Worm (Caenorhabditis elegans) whole organism, L1 larva: ENCODE data around the gene scc-1.

Experiments
- dpl-1 ChIP-seq, 3 experiments: fragments of 150-350 bp in 2 of 3; sonication (generic microtip) in 1 of 3; optimal IDR thresholded peaks; 2 replicates each; lab custom pipeline; 2014 to 2017; ENCODE audit warnings: missing biosample characterization in 3 of 3, missing genetic modification characterization in 3 of 3, missing genetic modification reagents in 3 of 3
- elt-3 ChIP-seq, 6 experiments: fragments of 150-350 bp in 1 of 6; sonication (generic microtip); optimal IDR thresholded peaks; 2 replicates each; lab custom pipeline; 2017 to 2018; ENCODE audit warnings: missing biosample characterization in 6 of 6, missing genetic modification characterization in 6 of 6, inconsistent platforms in 1 of 6
- nhr-11 ChIP-seq: fragments of 150-350 bp; optimal IDR thresholded peaks from 2 replicates; lab custom pipeline; 2014; ENCODE audit warnings: missing biosample characterization, missing genetic modification characterization

DNA sequence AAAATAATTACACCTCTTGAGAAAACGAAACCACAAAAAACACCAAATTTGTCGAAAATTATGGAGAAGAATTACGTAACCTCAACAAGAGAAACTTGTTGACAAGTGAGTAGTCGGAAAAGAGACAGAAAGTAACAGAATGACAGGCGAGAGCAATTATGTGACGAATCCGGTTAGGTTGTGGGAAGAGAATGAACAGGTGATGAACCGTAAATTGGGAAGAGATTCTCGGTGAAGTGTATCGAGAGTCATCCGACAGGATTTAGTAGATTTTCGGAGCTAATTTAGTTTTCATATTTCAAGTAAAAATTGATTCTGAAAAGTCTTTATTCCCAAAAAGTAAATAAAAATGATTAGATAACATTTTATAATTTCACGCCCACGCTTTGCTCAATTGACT, 17.1 kb upstream of the scc-1 start, which contains the start of gene T05A7.7:
- TF ChIP-seq dpl-1 (GFP tag; optimal IDR thresholded peaks at IDR 0.05; lab: Kevin White, UChicago) = no peak
- no peak for TF ChIP-seq elt-3 (tag; optimal IDR thresholded peaks at IDR 0.05; lab: Kevin White, UChicago)
- TF ChIP-seq nhr-11 (tag; lab: Kevin White, UChicago) = no peak
